Worm (Caenorhabditis elegans) whole organism, L3 larva: ENCODE results near the gene Y43F8B.28.

ENCODE experiments used
- R02D3.7 ChIP-seq: fragments of 150-350 bp; optimal IDR thresholded peaks from 2 replicates; lab custom pipeline; 2014; ENCODE audit warnings: missing biosample characterization, missing genetic modification characterization
- ZK546.5 ChIP-seq: sonication (generic microtip); optimal IDR thresholded peaks from 2 replicates; lab custom pipeline; 2017; ENCODE audit warnings: missing biosample characterization, missing genetic modification characterization
- aly-2 ChIP-seq: fragments of 150-350 bp; optimal IDR thresholded peaks from 2 replicates; lab custom pipeline; 2014; ENCODE audit warnings: missing biosample characterization, missing genetic modification characterization
- ama-1 ChIP-seq: fragments of 150-350 bp; optimal IDR thresholded peaks from 2 replicates; lab custom pipeline; 2018
- ceh-28 ChIP-seq: fragments of 150-350 bp; optimal IDR thresholded peaks from 2 replicates; lab custom pipeline; 2014; ENCODE audit warnings: missing biosample characterization, missing genetic modification reagents, missing genetic modification characterization
- ceh-82 ChIP-seq: fragments of 150-350 bp; optimal IDR thresholded peaks from 2 replicates; lab custom pipeline; 2014; ENCODE audit warnings: missing biosample characterization, missing genetic modification characterization
- ceh-9 ChIP-seq: sonication (generic microtip); optimal IDR thresholded peaks from 2 replicates; lab custom pipeline; 2018; ENCODE audit warnings: missing biosample characterization, missing genetic modification characterization
- daf-12 ChIP-seq: fragments of 150-350 bp; optimal IDR thresholded peaks from 2 replicates; lab custom pipeline; 2014; ENCODE audit warnings: missing biosample characterization, missing genetic modification reagents, missing genetic modification characterization
- egl-27 ChIP-seq: sonication (generic microtip); optimal IDR thresholded peaks from 4 replicates; lab custom pipeline; 2017; ENCODE audit warnings: missing biosample characterization, missing genetic modification reagents, missing genetic modification characterization
- egl-5 ChIP-seq: fragments of 150-350 bp; optimal IDR thresholded peaks from 2 replicates; lab custom pipeline; 2017; ENCODE audit warnings: missing biosample characterization, missing genetic modification reagents, missing genetic modification characterization, inconsistent platforms
- elt-1 ChIP-seq: fragments of 150-350 bp; optimal IDR thresholded peaks from 2 replicates; lab custom pipeline; 2014; ENCODE audit warnings: missing biosample characterization, missing genetic modification characterization
- elt-2 ChIP-seq: sonication (generic microtip); optimal IDR thresholded peaks from 2 replicates; lab custom pipeline; 2016; ENCODE audit warnings: missing genetic modification reagents, mild to moderate bottlenecking, missing genetic modification characterization, missing compliant biosample characterization
- eor-1 ChIP-seq, 2 experiments: fragments of 150-350 bp; optimal IDR thresholded peaks; 2 replicates each; lab custom pipeline; 2014 to 2018; ENCODE audit warnings: missing biosample characterization in 2 of 2, missing genetic modification characterization in 2 of 2
- fkh-10 ChIP-seq: sonication (generic microtip); optimal IDR thresholded peaks from 2 replicates; lab custom pipeline; 2017; ENCODE audit warnings: missing biosample characterization, missing genetic modification reagents, missing genetic modification characterization
- fkh-2 ChIP-seq: fragments of 150-350 bp; optimal IDR thresholded peaks from 2 replicates; lab custom pipeline; 2014; ENCODE audit warnings: missing biosample characterization, missing genetic modification reagents, missing genetic modification characterization
- fos-1 ChIP-seq: fragments of 150-350 bp; optimal IDR thresholded peaks from 2 replicates; lab custom pipeline; 2014; ENCODE audit warnings: missing biosample characterization, missing genetic modification characterization
- hmg-11 ChIP-seq: sonication (generic microtip); optimal IDR thresholded peaks from 2 replicates; lab custom pipeline; 2016; ENCODE audit warnings: missing genetic modification characterization, missing compliant biosample characterization
- jun-1 ChIP-seq: fragments of 150-350 bp; optimal IDR thresholded peaks from 2 replicates; lab custom pipeline; 2014; ENCODE audit warnings: missing biosample characterization, missing genetic modification reagents, missing genetic modification characterization
- lin-15B ChIP-seq: fragments of 150-350 bp; optimal IDR thresholded peaks from 2 replicates; lab custom pipeline; 2014; ENCODE audit warnings: missing biosample characterization, missing genetic modification characterization
- lsy-12 ChIP-seq: sonication (generic microtip); optimal IDR thresholded peaks from 2 replicates; lab custom pipeline; 2016; ENCODE audit warnings: mild to moderate bottlenecking, missing genetic modification characterization, missing compliant biosample characterization
- mdl-1 ChIP-seq: fragments of 150-350 bp; optimal IDR thresholded peaks from 2 replicates; lab custom pipeline; 2014; ENCODE audit warnings: missing biosample characterization, missing genetic modification characterization
- mml-1 ChIP-seq: fragments of 150-350 bp; sonication (generic microtip); optimal IDR thresholded peaks from 3 replicates; lab custom pipeline; 2014; ENCODE audit warnings: missing biosample characterization, missing genetic modification characterization
- nfya-1 ChIP-seq: sonication (generic microtip); optimal IDR thresholded peaks from 2 replicates; lab custom pipeline; 2017; ENCODE audit warnings: missing genetic modification characterization, mild to moderate bottlenecking, missing compliant biosample characterization, antibody characterized with exemption, moderate library complexity; ENCODE audit not compliant: insufficient read depth
- nhr-12 ChIP-seq: fragments of 150-350 bp; optimal IDR thresholded peaks from 2 replicates; lab custom pipeline; 2014; ENCODE audit warnings: missing biosample characterization, missing genetic modification characterization
- nhr-23 ChIP-seq: fragments of 150-350 bp; optimal IDR thresholded peaks from 2 replicates; lab custom pipeline; 2014; ENCODE audit warnings: missing biosample characterization, missing genetic modification reagents, missing genetic modification characterization
- nhr-25 ChIP-seq: sonication (generic microtip); optimal IDR thresholded peaks from 2 replicates; lab custom pipeline; 2017; ENCODE audit warnings: missing biosample characterization, missing genetic modification characterization
- nhr-67 ChIP-seq: fragments of 150-350 bp; optimal IDR thresholded peaks from 2 replicates; lab custom pipeline; 2014; ENCODE audit warnings: missing biosample characterization, missing genetic modification characterization
- nhr-76 ChIP-seq: fragments of 150-350 bp; sonication (generic microtip); optimal IDR thresholded peaks from 5 replicates; lab custom pipeline; 2014; ENCODE audit warnings: missing biosample characterization, missing genetic modification characterization
- nhr-77 ChIP-seq: fragments of 150-350 bp; optimal IDR thresholded peaks from 2 replicates; lab custom pipeline; 2014; ENCODE audit warnings: missing biosample characterization, missing genetic modification characterization
- pha-4 ChIP-seq: fragments of 150-350 bp; optimal IDR thresholded peaks from 2 replicates; lab custom pipeline; 2014; ENCODE audit warnings: missing biosample characterization, missing genetic modification reagents, missing genetic modification characterization
- pqm-1 ChIP-seq: fragments of 150-350 bp; optimal IDR thresholded peaks from 2 replicates; lab custom pipeline; 2017; ENCODE audit warnings: missing biosample characterization, missing genetic modification characterization, inconsistent platforms
- skn-1 ChIP-seq: fragments of 150-350 bp; optimal IDR thresholded peaks from 2 replicates; lab custom pipeline; 2014; ENCODE audit warnings: missing biosample characterization, missing genetic modification characterization
- tbx-2 ChIP-seq: sonication (generic microtip); optimal IDR thresholded peaks from 2 replicates; lab custom pipeline; 2016; ENCODE audit warnings: mild to moderate bottlenecking, missing genetic modification characterization, missing compliant biosample characterization
- unc-39 ChIP-seq: sonication (generic microtip); optimal IDR thresholded peaks from 4 replicates; lab custom pipeline; 2017; ENCODE audit warnings: missing biosample characterization, missing genetic modification characterization
- unc-62 ChIP-seq: fragments of 150-350 bp; sonication (generic microtip); optimal IDR thresholded peaks from 4 replicates; lab custom pipeline; 2014; ENCODE audit warnings: missing biosample characterization, missing genetic modification reagents, missing genetic modification characterization
- zag-1 ChIP-seq: fragments of 150-350 bp; optimal IDR thresholded peaks from 2 replicates; lab custom pipeline; 2014; ENCODE audit warnings: missing biosample characterization, missing genetic modification characterization
- ztf-11 ChIP-seq: fragments of 150-350 bp; optimal IDR thresholded peaks from 2 replicates; lab custom pipeline; 2014; ENCODE audit warnings: missing biosample characterization, missing genetic modification characterization

Y43F8B.28 gene

DNA sequence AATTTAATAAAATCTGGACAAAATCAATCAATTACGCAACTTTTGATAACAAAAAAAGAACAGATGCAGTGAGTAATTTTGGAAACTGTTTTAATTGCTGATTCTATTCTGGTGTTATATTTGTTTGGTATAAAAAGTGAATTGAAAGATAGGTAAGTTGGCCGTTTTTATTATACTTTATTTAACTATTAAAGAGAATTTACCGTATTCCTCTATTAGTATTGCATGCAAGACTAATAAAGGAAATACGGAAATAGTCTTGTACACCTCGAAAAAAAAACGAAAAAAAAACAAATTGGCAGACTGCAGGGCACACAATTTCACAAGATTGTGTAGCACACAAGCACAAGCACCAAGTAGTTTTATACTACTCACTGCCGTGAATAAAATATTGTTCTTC lies 22.5 kb upstream of the Y43F8B.28 start, which contains the start of gene Y43F8B.25:
Gene Y43F8B.25, plus strand, starts transcription at position 301 of the 400 bp plus-strand sequence.
- no peak for TF ChIP-seq ceh-9 (tag; lab: Kevin White, UChicago)
- TF ChIP-seq nhr-23 (tag; lab: Kevin White, UChicago) = no peak
- no peak for TF ChIP-seq zag-1 (tag; lab: Kevin White, UChicago)
- TF ChIP-seq lin-15B = no peak
- TF ChIP-seq nhr-77 (tag; lab: Kevin White, UChicago) = no peak
- TF ChIP-seq elt-1 (tag; lab: Kevin White, UChicago) = no peak
- no peak for TF ChIP-seq ceh-28
- no peak for TF ChIP-seq aly-2
- no peak for TF ChIP-seq fkh-10 (GFP tag; lab: Kevin White, UChicago)
- no peak for TF ChIP-seq fos-1 (tag; lab: Kevin White, UChicago)
- TF ChIP-seq pqm-1 = no peak

- TF ChIP-seq pha-4 (tag; lab: Kevin White, UChicago) (peak; percentile 52), jun-1 (tag; lab: Kevin White, UChicago) (peak; percentile 41), aly-2 (no peak), elt-2 (tag; lab: Kevin White, UChicago) (peak; percentile 81), pqm-1 (peak; percentile 63)
- TF ChIP-seq, all 47 proteins: peak for 4
Observed at ce11 chrV:19467574-19467973, 17.5 kb upstream of the Y43F8B.28 start, which contains the start of gene Y43F8B.23. Gene Y43F8B.23, minus strand, starts transcription at chrV:19467648.

DNA sequence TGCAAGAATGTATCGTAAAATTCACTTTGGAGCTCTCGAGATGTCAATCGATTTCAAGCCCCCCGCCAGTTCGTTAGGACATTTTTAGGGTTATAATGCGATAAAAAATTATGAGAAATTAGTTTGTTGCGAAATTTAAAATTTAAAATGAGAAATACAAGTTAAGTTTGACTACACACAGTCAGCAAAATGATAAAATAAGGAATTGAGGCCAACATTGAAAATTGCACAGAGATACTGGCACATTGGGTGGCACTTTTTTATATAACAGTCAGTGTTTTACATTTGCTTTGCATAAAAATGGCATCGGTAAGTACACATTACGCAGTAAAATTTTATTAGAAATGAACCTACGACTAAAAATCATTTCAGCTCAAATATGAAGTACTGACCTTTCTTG lies 17.0 kb upstream of the Y43F8B.28 start, which contains the start of gene Y43F8B.12:
Gene Y43F8B.12, plus strand, starts transcription at position 301 of the 400 bp plus-strand sequence.
- TF ChIP-seq zag-1 (tag; lab: Kevin White, UChicago) = no peak
- no peak for TF ChIP-seq nhr-12 (tag; lab: Kevin White, UChicago)

DNA sequence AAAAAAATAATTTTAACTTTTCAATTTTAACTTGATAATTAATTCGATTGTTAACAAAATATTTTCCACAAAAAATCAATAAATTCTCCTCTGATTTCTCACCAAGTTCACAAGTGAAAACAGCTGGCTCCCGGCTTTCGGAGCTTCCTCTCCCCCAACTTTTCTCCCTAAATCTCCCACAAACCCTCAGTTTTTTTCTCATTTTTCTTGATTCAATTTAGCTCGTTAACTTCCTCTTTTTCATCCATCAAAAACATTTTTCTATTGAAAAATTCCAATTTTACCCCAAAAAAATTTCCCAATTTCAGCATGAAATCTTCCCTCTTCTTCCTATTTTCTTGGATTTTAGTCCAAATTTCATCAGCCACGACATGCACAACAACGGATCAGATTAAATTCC lies 14.7 kb upstream of the Y43F8B.28 start, which contains the start of gene Y43F8B.11:
Gene Y43F8B.11, plus strand, starts transcription at position 301 of the 400 bp plus-strand sequence.
- TF ChIP-seq ceh-82 (no peak), unc-39 (tag; lab: Kevin White, UChicago) (no peak), ZK546.5 (tag; lab: Kevin White, UChicago) (no peak), nhr-12 (tag; lab: Kevin White, UChicago) (no peak), nhr-67 (tag; lab: Kevin White, UChicago) (no peak)

ce11 chrV:19473842-19474514 lies 11.1 kb upstream of the Y43F8B.28 start, which contains the start of gene Y43F8B.10:
Gene Y43F8B.10, plus strand, starts transcription at chrV:19474464.
- TF ChIP-seq nfya-1 (tag; lab: Kevin White, UChicago) (peak; percentile 9), fos-1 (tag; lab: Kevin White, UChicago) (no peak), unc-39 (tag; lab: Kevin White, UChicago) (no peak), ztf-11 (tag; lab: Kevin White, UChicago) (no peak)

DNA sequence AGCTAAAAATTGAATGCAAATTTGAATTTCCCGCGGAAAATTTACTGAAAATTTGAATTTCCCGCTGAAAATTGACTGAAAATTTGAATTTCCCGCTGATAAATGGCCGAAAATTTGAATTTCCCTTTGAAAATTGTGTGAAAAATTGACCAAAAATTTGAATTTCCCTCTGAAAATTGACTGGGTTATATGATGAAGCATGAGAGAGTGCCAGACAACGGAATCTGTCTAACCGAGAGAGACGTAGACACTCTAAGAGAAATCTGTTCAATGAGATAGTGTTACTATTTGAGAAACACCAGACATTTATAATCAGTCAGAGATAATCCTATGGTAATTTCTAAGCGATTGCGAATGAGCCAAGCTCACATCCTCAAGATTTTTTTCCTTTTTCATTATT lies 7.8 kb upstream of the Y43F8B.28 start:
- TF ChIP-seq ceh-82 = no peak
- no peak for TF ChIP-seq nfya-1 (tag; lab: Kevin White, UChicago)
- TF ChIP-seq R02D3.7 (tag; lab: Kevin White, UChicago) = no peak
- no peak for TF ChIP-seq zag-1 (tag; lab: Kevin White, UChicago)
- no peak for TF ChIP-seq fkh-2
- no peak for TF ChIP-seq daf-12
- TF ChIP-seq unc-39 (tag; lab: Kevin White, UChicago) = no peak
- TF ChIP-seq ceh-28 = no peak
- TF ChIP-seq eor-1 (tag; optimal IDR thresholded peaks at IDR 0.05; lab: Kevin White, UChicago) = no peak
- TF ChIP-seq unc-62 (GFP tag; lab: Kevin White, UChicago) = no peak
- no peak for TF ChIP-seq mml-1
- no peak for TF ChIP-seq jun-1 (tag; lab: Kevin White, UChicago)
- no peak for TF ChIP-seq lsy-12 (tag; lab: Kevin White, UChicago)

ce11 chrV:19477852-19478251 lies 7.3 kb upstream of the Y43F8B.28 start, which contains the start of gene Y43F8B.9:
Gene Y43F8B.9, plus strand, starts transcription at chrV:19478152.
- no peak for TF ChIP-seq nhr-12 (tag; lab: Kevin White, UChicago)
- no peak for TF ChIP-seq zag-1 (tag; lab: Kevin White, UChicago)
- TF ChIP-seq tbx-2 (tag; lab: Kevin White, UChicago) = no peak
- no peak for TF ChIP-seq nhr-77 (tag; lab: Kevin White, UChicago)
- no peak for TF ChIP-seq nhr-76 (tag; lab: Kevin White, UChicago)
- no peak for TF ChIP-seq aly-2
- TF ChIP-seq jun-1 (tag; lab: Kevin White, UChicago) = no peak
- no peak for TF ChIP-seq mdl-1 (tag; lab: Kevin White, UChicago)
- no peak for TF ChIP-seq ama-1 (lab: Kevin White, UChicago)
- TF ChIP-seq nhr-25 (tag; lab: Kevin White, UChicago) = no peak
- TF ChIP-seq unc-62 (GFP tag; lab: Kevin White, UChicago) = no peak
- no peak for TF ChIP-seq ceh-28
- no peak for TF ChIP-seq skn-1 (tag; lab: Kevin White, UChicago)
- TF ChIP-seq egl-5 (tag; lab: Kevin White, UChicago) = no peak
- TF ChIP-seq ztf-11 (tag; lab: Kevin White, UChicago) = no peak
- TF ChIP-seq pqm-1 = no peak
- no peak for TF ChIP-seq hmg-11 (tag; lab: Kevin White, UChicago)
- no peak for TF ChIP-seq egl-27 (tag; lab: Kevin White, UChicago)
